Fruit fly (Drosophila melanogaster) whole organism, larva: ENCODE data around the gene beat-IIb.

Experiments used
- noc ChIP-seq: fragments of 200-800 bp; sonication (Bioruptor generic); optimal IDR thresholded peaks from 3 replicates; lab custom pipeline; 2019; ENCODE audit warnings: missing biosample characterization, mild to moderate bottlenecking, missing genetic modification characterization, moderate library complexity

beat-IIb gene

DNA sequence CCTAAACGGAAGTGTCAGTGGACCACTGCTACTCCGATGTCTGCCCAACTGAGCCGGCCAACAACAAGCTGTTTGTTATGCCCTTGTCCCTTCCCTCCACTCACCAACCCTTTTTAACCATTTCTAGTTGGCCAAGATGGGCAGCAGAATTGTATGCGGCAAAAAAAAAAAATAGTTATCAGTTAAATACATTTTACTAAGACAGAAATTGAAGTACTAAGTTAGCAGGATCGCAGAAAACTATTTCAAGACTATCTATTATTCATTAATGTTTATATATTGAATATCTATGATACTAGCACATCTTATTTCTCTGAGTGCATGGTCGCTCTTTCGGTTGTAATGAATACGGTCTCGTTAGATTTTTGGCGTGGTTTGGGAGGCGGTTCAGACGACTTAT lies 72.8 kb downstream of the beat-IIb start:
- TF ChIP-seq noc (tag; lab: Kevin White, UChicago) = no peak
